Fruit fly (Drosophila melanogaster) S2 (cell line): ENCODE data around the gene grass.

Source experiments
- CG8478 ChIP-seq: fragments of >200 bp; optimal IDR thresholded peaks from 2 replicates; lab custom pipeline; 2018
- CTCF ChIP-seq, 2 experiments: fragments of >200 bp; optimal IDR thresholded peaks; 2 replicates each; lab custom pipeline; 2018

The grass gene

DNA sequence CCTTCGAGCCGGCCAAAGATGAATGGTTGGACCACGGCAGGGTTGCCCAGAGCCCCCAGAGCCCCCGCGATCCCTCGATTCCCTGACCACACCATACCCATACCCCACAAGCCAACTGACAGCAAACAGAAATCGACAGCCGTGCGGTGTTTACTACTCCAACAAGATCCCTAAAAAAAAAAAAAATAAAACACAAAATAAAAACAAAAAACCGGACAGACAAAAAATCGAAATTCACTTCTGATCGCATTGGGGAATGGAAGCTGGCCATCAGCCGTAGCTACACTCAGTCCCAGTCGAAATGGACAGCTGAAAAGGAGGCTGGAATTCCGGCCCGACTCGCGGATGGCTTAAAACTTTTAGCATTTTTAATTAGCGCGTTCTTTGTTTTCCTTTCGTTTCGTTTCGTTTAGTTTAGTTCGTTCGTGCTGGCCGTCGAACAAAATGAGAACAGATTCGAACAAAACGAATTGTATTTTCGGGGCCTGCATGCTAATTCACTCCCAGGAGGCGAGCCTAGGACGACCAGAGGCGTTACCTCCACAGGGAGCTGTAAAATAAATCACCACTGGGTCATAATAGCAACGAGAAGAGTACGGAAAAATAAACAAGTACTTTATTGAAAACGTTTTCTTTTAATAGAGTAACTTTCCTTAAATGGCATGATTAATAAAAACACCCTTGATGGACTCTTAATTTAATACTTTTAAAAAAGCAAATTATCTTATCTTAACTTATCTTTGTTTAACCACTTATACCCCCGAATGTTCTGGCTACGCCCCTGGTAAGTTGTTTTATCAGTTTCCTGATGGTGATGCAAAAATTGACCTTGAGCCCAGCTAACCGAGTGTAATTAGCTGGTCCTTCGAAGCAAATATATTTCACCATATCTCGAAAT lies 41.4 kb downstream of the grass start:
- TF ChIP-seq CG8478 = no peak
- no peak for TF ChIP-seq CTCF (optimal IDR thresholded peaks at IDR 0.05; lab: Kevin White, UChicago)

dm6 chr3R:27201538-27202281 lies 44.0 kb downstream of the grass start:
- TF ChIP-seq CG8478 = no peak
- TF ChIP-seq CTCF (optimal IDR thresholded peaks at IDR 0.05; lab: Kevin White, UChicago) = no peak

- TF ChIP-seq CTCF (optimal IDR thresholded peaks at IDR 0.05; lab: Kevin White, UChicago) (no peak), CG8478 (no peak)
Observed at dm6 chr3R:27202330-27202729, 44.6 kb downstream of the grass start.

DNA sequence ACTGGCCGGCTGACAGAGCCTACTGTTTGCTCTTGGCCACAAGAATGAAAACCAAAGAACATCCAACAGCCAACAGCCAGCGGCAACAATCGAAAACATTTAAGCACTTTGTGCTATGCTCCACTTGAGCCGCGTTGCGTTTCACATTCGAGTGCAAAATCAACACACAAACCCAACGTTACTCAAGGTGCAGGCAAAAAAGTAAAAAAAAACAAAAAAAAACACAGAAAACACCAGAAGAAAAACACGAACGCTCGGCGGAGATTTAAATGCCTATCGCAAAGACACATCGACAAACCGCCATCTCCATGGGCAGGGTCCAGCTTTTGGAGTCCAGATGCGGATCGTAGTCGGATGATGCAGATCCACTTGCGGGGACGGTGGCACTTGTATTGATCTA lies 46.1 kb downstream of the grass start:
- TF ChIP-seq CG8478 (no peak), CTCF (optimal IDR thresholded peaks at IDR 0.05; lab: Kevin White, UChicago) (no peak)

DNA sequence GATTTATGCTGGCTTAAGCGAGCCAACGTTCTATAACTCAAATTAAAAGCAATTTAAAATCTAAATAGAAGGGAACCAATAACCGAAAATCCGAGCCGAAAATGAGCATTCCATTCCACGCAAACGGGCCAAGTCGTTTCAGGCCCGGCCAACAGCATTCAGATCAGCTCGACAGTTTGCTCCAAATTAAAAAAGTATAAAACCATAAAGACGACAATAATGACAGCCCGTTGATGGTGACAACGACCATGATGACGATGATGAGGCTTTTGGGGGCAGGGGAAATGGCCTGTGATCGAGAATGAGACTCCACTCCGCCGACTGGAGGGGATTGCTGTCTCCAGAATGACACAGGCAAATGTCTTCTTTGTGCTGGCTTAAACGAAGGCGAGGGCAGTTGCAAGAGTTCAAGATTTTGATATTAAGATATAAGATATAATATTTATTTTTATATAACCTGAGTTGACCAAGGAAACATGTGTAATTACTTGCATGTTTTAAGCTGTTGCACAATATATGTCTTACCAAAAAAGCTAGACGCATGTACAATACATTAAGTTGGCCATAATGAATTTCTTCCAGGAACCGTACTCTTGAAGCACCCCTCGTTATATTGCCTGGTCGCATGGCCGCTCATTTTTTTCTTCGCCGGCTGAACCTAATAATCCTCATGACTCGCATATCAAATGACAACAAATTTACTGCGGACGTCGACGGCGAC lies 47.1 kb downstream of the grass start:
- no peak for TF ChIP-seq CTCF (optimal IDR thresholded peaks at IDR 0.05; lab: Kevin White, UChicago)
- TF ChIP-seq CG8478 = no peak

dm6 chr3R:27208724-27209343 lies 51.1 kb downstream of the grass start:
- no peak for TF ChIP-seq CTCF (optimal IDR thresholded peaks at IDR 0.05; lab: Kevin White, UChicago)
- TF ChIP-seq CG8478 = no peak
